Worm (Caenorhabditis elegans): ENCODE data around the gene T23C6.4.

Gene T23C6.4

ce11 chrX:17140447-17140846, 9.3 kb downstream of the T23C6.4 start:
- TF ChIP-seq tlp-1 (tag; optimal IDR thresholded peaks at IDR 0.05), result peak; percentile 20
- TF ChIP-seq nhr-71 (tag; optimal IDR thresholded peaks at IDR 0.05), result peak; percentile 20
- no peak for TF ChIP-seq ceh-82 (tag; optimal IDR thresholded peaks at IDR 0.05)
- no peak for TF ChIP-seq mep-1 (tag; optimal IDR thresholded peaks at IDR 0.05)
- TF ChIP-seq nhr-90 (tag; optimal IDR thresholded peaks at IDR 0.05; ENCODE audit: poor library complexity), result peak; percentile 3
- peak; percentile 74 for TF ChIP-seq elt-2 (tag; optimal IDR thresholded peaks at IDR 0.05)
- peak; percentile 34 for TF ChIP-seq pqm-1 (tag; optimal IDR thresholded peaks at IDR 0.05)

- TF ChIP-seq lir-3 (tag; optimal IDR thresholded peaks at IDR 0.05; ENCODE audit: poor library complexity), result no peak
- no peak for TF ChIP-seq nhr-76 (tag; optimal IDR thresholded peaks at IDR 0.05)
- no peak for TF ChIP-seq snu-23 (GFP tag; optimal IDR thresholded peaks at IDR 0.05)
- TF ChIP-seq nhr-77 (tag; optimal IDR thresholded peaks at IDR 0.05), result no peak
- no peak for TF ChIP-seq sup-37 (GFP tag; optimal IDR thresholded peaks at IDR 0.05)
- peak in 1 of 2 experiments; percentile 49 for TF ChIP-seq lin-35 (GFP tag; optimal IDR thresholded peaks at IDR 0.05)
- no peak for TF ChIP-seq nhr-237 (tag; optimal IDR thresholded peaks at IDR 0.05)
- TF ChIP-seq nhr-12 (tag; optimal IDR thresholded peaks at IDR 0.05), result no peak
- TF ChIP-seq pqm-1 (tag; optimal IDR thresholded peaks at IDR 0.05), result no peak
- no peak for TF ChIP-seq lin-14 (GFP tag; optimal IDR thresholded peaks at IDR 0.05)
- TF ChIP-seq efl-1 (optimal IDR thresholded peaks at IDR 0.05), result no peak
- TF ChIP-seq efl-1 (GFP tag; optimal IDR thresholded peaks at IDR 0.05 in 1 of 2), result peak in 1 of 2 experiments; percentile 16
- TF ChIP-seq hlh-17 (GFP tag; optimal IDR thresholded peaks at IDR 0.05; ENCODE audit: borderline replicate concordance), result no peak
- no peak for TF ChIP-seq lin-15B (tag; optimal IDR thresholded peaks at IDR 0.05)
- TF ChIP-seq nhr-84 (tag; optimal IDR thresholded peaks at IDR 0.05), result no peak
- peak; percentile 29 for TF ChIP-seq nhr-90 (tag; optimal IDR thresholded peaks at IDR 0.05; ENCODE audit: poor library complexity)
- no peak for TF ChIP-seq fkh-10 (GFP tag; optimal IDR thresholded peaks at IDR 0.05)
- TF ChIP-seq nhr-71 (tag; optimal IDR thresholded peaks at IDR 0.05), result peak; percentile 21
- no peak for TF ChIP-seq blmp-1 (tag; optimal IDR thresholded peaks at IDR 0.05)
- no peak for TF ChIP-seq irx-1 (tag; optimal IDR thresholded peaks at IDR 0.05)
- peak; percentile 86 for TF ChIP-seq elt-2 (tag; optimal IDR thresholded peaks at IDR 0.05)
- TF ChIP-seq elt-3 (tag; optimal IDR thresholded peaks at IDR 0.05), result no peak
- no peak for TF ChIP-seq F16B12.6 (tag; optimal IDR thresholded peaks at IDR 0.05)
- no peak for TF ChIP-seq tbx-2 (tag; optimal IDR thresholded peaks at IDR 0.05)
- TF ChIP-seq ceh-8 (GFP tag; optimal IDR thresholded peaks at IDR 0.05), result no peak
- TF ChIP-seq nhr-47 (tag; optimal IDR thresholded peaks at IDR 0.05), result no peak
- TF ChIP-seq ztf-11 (tag; optimal IDR thresholded peaks at IDR 0.05), result no peak
- TF ChIP-seq unc-98 (GFP tag; IDR thresholded peaks at IDR 0.05), result no peak
- TF ChIP-seq mab-9 (GFP tag; IDR thresholded peaks at IDR 0.05), result no peak
- no peak for TF ChIP-seq pag-3 (tag; optimal IDR thresholded peaks at IDR 0.05; ENCODE audit: borderline replicate concordance, insufficient read depth)
- TF ChIP-seq rnt-1 (tag; optimal IDR thresholded peaks at IDR 0.05), result no peak
- no peak for TF ChIP-seq zag-1 (tag; optimal IDR thresholded peaks at IDR 0.05)
- peak; percentile 61 for TF ChIP-seq nhr-20 (tag; optimal IDR thresholded peaks at IDR 0.05)
These were observed 10.4 kb downstream of the T23C6.4 start for ce11 chrX:17139204-17139780.

ce11 chrX:17138060-17138557, 11.6 kb downstream of the T23C6.4 start, which contains the start of gene cnp-3:
Gene cnp-3, minus strand, starts transcription at chrX:17138110.
- TF ChIP-seq skn-1 (tag; optimal IDR thresholded peaks at IDR 0.05) (peak; percentile 82), nhr-85 (tag) (peak; percentile 85), zip-4 (GFP tag; optimal IDR thresholded peaks at IDR 0.05) (no peak), jun-1 (tag; optimal IDR thresholded peaks at IDR 0.05) (no peak), mep-1 (tag; optimal IDR thresholded peaks at IDR 0.05) (no peak), pqm-1 (tag; optimal IDR thresholded peaks at IDR 0.05) (no peak), ceh-88 (GFP tag; IDR thresholded peaks at IDR 0.05) (no peak), hlh-17 (GFP tag; optimal IDR thresholded peaks at IDR 0.05; ENCODE audit: borderline replicate concordance) (no peak), sox-4 (tag; optimal IDR thresholded peaks at IDR 0.05) (no peak), efl-1 (optimal IDR thresholded peaks at IDR 0.05) (no peak), efl-1 (GFP tag; optimal IDR thresholded peaks at IDR 0.05 in 1 of 2) (peak in 1 of 2 experiments; percentile 79), egl-13 (tag; optimal IDR thresholded peaks at IDR 0.05) (no peak), unc-130 (tag; optimal IDR thresholded peaks at IDR 0.05) (no peak), dsc-1 (tag; optimal IDR thresholded peaks at IDR 0.05) (no peak), mab-9 (GFP tag; IDR thresholded peaks at IDR 0.05) (no peak), vab-15 (tag; optimal IDR thresholded peaks at IDR 0.05) (no peak), nhr-77 (tag; optimal IDR thresholded peaks at IDR 0.05) (no peak), nhr-19 (GFP tag; conservative IDR thresholded peaks at IDR 0.05) (no peak), ceh-82 (tag; optimal IDR thresholded peaks at IDR 0.05) (no peak), blmp-1 (tag; optimal IDR thresholded peaks at IDR 0.05) (peak; percentile 73), nhr-11 (tag; optimal IDR thresholded peaks at IDR 0.05) (no peak), elt-2 (tag; optimal IDR thresholded peaks at IDR 0.05) (no peak)
